Fruit fly (Drosophila melanogaster) whole organism, wandering third instar larva: ENCODE data around the gene CG4041.

ENCODE experiments used
- GATAd ChIP-seq: sonication (Bioruptor generic); optimal IDR thresholded peaks from 2 replicates; lab custom pipeline; 2016; ENCODE audit warnings: missing biosample characterization, missing genetic modification characterization
- Hr78 ChIP-seq: fragments of >200 bp; optimal IDR thresholded peaks from 2 replicates; lab custom pipeline; 2017; ENCODE audit warnings: missing biosample characterization, missing genetic modification characterization
- Myc ChIP-seq: fragments of >200 bp; optimal IDR thresholded peaks from 2 replicates; lab custom pipeline; 2017
- N ChIP-seq: fragments of >200 bp; optimal IDR thresholded peaks from 2 replicates; lab custom pipeline; 2018; ENCODE audit warnings: missing biosample characterization, missing external identifiers, missing genetic modification characterization
- br ChIP-seq: fragments of 200-800 bp; sonication (Bioruptor generic); optimal IDR thresholded peaks from 2 replicates; lab custom pipeline; 2016; ENCODE audit warnings: missing biosample characterization, missing genetic modification characterization
- foxo ChIP-seq, 2 experiments: fragments of 200-800 bp; sonication (Bioruptor generic); optimal IDR thresholded peaks; 2 replicates in 1 of 2; 3 replicates in 1 of 2; lab custom pipeline; 2016 to 2017; ENCODE audit warnings: missing biosample characterization in 2 of 2, missing genetic modification characterization in 2 of 2
- psq ChIP-seq: fragments of 200-800 bp; sonication (Bioruptor generic); optimal IDR thresholded peaks from 3 replicates; lab custom pipeline; 2017; ENCODE audit warnings: missing biosample characterization, mild to moderate bottlenecking, missing genetic modification characterization, moderate library complexity
- tai ChIP-seq: sonication (Bioruptor generic); optimal IDR thresholded peaks from 2 replicates; lab custom pipeline; 2016; ENCODE audit warnings: missing biosample characterization, missing genetic modification characterization

dm6 chrX:4938072-4938336, 19.8 kb upstream of the CG4041 start, which contains the start of gene CG44774:
- TF ChIP-seq br (GFP tag; lab: Kevin White, UChicago) = no peak
- no peak for TF ChIP-seq GATAd (GFP tag; lab: Kevin White, UChicago)
- no peak for TF ChIP-seq tai (GFP tag; lab: Kevin White, UChicago)
- no peak for TF ChIP-seq N (GFP tag; lab: Kevin White, UChicago)
- TF ChIP-seq foxo (GFP tag; optimal IDR thresholded peaks at IDR 0.05; lab: Kevin White, UChicago) = no peak
- TF ChIP-seq Myc (lab: Kevin White, UChicago) = no peak
- TF ChIP-seq psq (GFP tag; lab: Kevin White, UChicago) = no peak
- no peak for TF ChIP-seq Hr78 (GFP tag; lab: Kevin White, UChicago)
